Fruit fly (Drosophila melanogaster): ENCODE results near the gene RecQ5.

dm6 chr3L:14635564-14635937, 3.7 kb upstream of the RecQ5 start:
- TF ChIP-seq usp (GFP tag; optimal IDR thresholded peaks at IDR 0.05) (no peak), CG15514 (GFP tag; optimal IDR thresholded peaks at IDR 0.05) (no peak), Blimp-1 (GFP tag; optimal IDR thresholded peaks at IDR 0.05) (no peak), zf30C (GFP tag; optimal IDR thresholded peaks at IDR 0.05) (no peak), Myb (GFP tag; optimal IDR thresholded peaks at IDR 0.05) (no peak), CTCF (GFP tag; optimal IDR thresholded peaks at IDR 0.05) (no peak), Mrtf (GFP tag; IDR thresholded peaks at IDR 0.05) (no peak), bbx (GFP tag; IDR thresholded peaks at IDR 0.05; ENCODE audit: partially characterized antibody) (no peak), bigmax (GFP tag; optimal IDR thresholded peaks at IDR 0.05) (no peak), CG12071 (GFP tag; optimal IDR thresholded peaks at IDR 0.05) (no peak), Ada2b (GFP tag; IDR thresholded peaks at IDR 0.05) (no peak)
